Comparison of ENCODE assay signal across 1 worm cellular context in genomic region chrV:6513356-6513755, ce11.
TF ChIP-seq lines count a peak whose summit lies in the region.

No protein-coding gene starts in this region.

TF ChIP-seq in whole organism, L4 larva, 104 proteins besides CTCF, POLR2A, EP300 and RAD21 (continued from another document):
- no peak for TF ChIP-seq nhr-102 (tag; optimal IDR thresholded peaks at IDR 0.05; lab: Kevin White, UChicago)
- TF ChIP-seq lin-15B (tag; optimal IDR thresholded peaks at IDR 0.05; lab: Kevin White, UChicago) = no peak
